Worm (Caenorhabditis elegans): ENCODE data around the gene lig-4.

lig-4 gene

ce11 chrIII:7559869-7560268 is 38.6 kb downstream of the lig-4 start (continued):
- TF ChIP-seq ceh-90 (tag; optimal IDR thresholded peaks at IDR 0.05) (no peak), alr-1 (tag; optimal IDR thresholded peaks at IDR 0.05; ENCODE audit: borderline replicate concordance) (no peak), fkh-4 (tag; optimal IDR thresholded peaks at IDR 0.05; ENCODE audit: borderline replicate concordance) (no peak), vab-15 (tag; optimal IDR thresholded peaks at IDR 0.05) (no peak), lin-15B (tag; optimal IDR thresholded peaks at IDR 0.05) (no peak), isw-1 (GFP tag; IDR thresholded peaks at IDR 0.05) (no peak), unc-130 (tag; optimal IDR thresholded peaks at IDR 0.05) (no peak), ceh-8 (GFP tag; optimal IDR thresholded peaks at IDR 0.05) (no peak), nhr-71 (tag; optimal IDR thresholded peaks at IDR 0.05) (peak; percentile 72), nhr-19 (GFP tag; conservative IDR thresholded peaks at IDR 0.05) (peak; percentile 34), swsn-7 (tag; optimal IDR thresholded peaks at IDR 0.05) (peak; percentile 5), dsc-1 (tag; optimal IDR thresholded peaks at IDR 0.05) (no peak), hpl-2 (GFP tag; optimal IDR thresholded peaks at IDR 0.05) (no peak), pax-3 (tag; optimal IDR thresholded peaks at IDR 0.05) (no peak)

DNA sequence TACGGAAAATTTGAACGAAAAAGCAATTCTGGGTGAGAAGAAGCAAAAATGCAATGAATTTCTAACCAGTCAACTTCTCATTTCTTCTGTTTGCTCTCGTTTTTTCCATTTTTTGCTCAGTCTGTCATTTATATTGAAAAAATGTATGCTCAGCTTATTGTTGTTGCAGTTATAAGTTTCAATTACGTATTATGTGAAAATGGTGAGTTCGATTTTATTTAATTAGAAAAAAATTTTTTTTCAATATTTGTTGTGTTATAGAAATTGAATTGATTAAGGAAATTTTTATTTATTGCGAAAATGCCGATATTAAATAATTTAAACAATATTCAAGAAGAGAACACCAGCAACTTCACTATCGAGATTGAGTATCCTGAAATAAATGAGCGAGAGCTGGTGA is 40.6 kb downstream of the lig-4 start, which contains the start of gene lgc-12:
Gene lgc-12 (plus strand): TSS at position 301 of the 400 bp plus-strand sequence.
- TF ChIP-seq lin-39 (tag; optimal IDR thresholded peaks at IDR 0.05) (no peak), C16A3.4 (tag; optimal IDR thresholded peaks at IDR 0.05) (no peak), ama-1 (optimal IDR thresholded peaks at IDR 0.05) (no peak), grh-1 (GFP tag; IDR thresholded peaks at IDR 0.05) (no peak), hlh-4 (tag; optimal IDR thresholded peaks at IDR 0.05) (no peak), hlh-17 (GFP tag; optimal IDR thresholded peaks at IDR 0.05; ENCODE audit: borderline replicate concordance) (no peak), ceh-88 (GFP tag; IDR thresholded peaks at IDR 0.05) (no peak), egl-13 (tag; optimal IDR thresholded peaks at IDR 0.05) (no peak), F16B12.6 (tag; optimal IDR thresholded peaks at IDR 0.05) (no peak), mab-9 (GFP tag; IDR thresholded peaks at IDR 0.05) (no peak), C04F5.9 (tag; optimal IDR thresholded peaks at IDR 0.05) (no peak)

DNA sequence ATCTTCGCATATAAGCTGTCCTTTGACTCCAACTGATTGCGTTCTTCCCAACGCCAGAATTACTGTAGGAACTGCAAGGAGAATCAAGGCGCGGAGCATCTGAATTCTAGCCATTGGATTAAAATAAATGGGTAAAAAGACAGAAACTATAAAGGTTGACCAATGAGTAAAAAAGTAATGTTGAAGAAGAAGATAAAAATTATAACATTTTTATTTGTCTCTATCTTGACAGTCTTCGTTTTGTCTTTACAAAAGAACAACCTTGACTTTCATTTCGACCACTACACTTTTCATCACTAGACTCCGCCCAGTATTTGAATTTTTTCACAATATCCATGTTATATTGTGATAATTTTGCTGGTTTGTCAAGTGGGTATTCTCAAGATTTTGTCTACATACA is 44.0 kb downstream of the lig-4 start, which contains the start of gene ttr-8:
Gene ttr-8 (minus strand): TSS at position 101 of the 400 bp plus-strand sequence.
- TF ChIP-seq pag-3 (tag; optimal IDR thresholded peaks at IDR 0.05; ENCODE audit: borderline replicate concordance, insufficient read depth) (no peak), nhr-11 (tag; optimal IDR thresholded peaks at IDR 0.05) (no peak), blmp-1 (tag; optimal IDR thresholded peaks at IDR 0.05) (no peak), alr-1 (tag; optimal IDR thresholded peaks at IDR 0.05; ENCODE audit: borderline replicate concordance) (no peak), Y116A8C.19 (tag; optimal IDR thresholded peaks at IDR 0.05; ENCODE audit: borderline replicate concordance) (no peak), rnt-1 (tag; optimal IDR thresholded peaks at IDR 0.05) (no peak), mef-2 (tag; optimal IDR thresholded peaks at IDR 0.05) (no peak), dsc-1 (tag; optimal IDR thresholded peaks at IDR 0.05) (no peak), nhr-84 (tag; optimal IDR thresholded peaks at IDR 0.05) (no peak), lir-3 (tag; optimal IDR thresholded peaks at IDR 0.05; ENCODE audit: poor library complexity) (no peak), fkh-10 (GFP tag; optimal IDR thresholded peaks at IDR 0.05) (no peak), hlh-17 (GFP tag; optimal IDR thresholded peaks at IDR 0.05; ENCODE audit: borderline replicate concordance) (no peak), dpl-1 (GFP tag; optimal IDR thresholded peaks at IDR 0.05) (no peak), C16A3.4 (tag; optimal IDR thresholded peaks at IDR 0.05) (no peak), lsy-2 (tag; optimal IDR thresholded peaks at IDR 0.05) (no peak), sox-4 (tag; optimal IDR thresholded peaks at IDR 0.05) (no peak), ets-5 (GFP tag; IDR thresholded peaks at IDR 0.05) (no peak), efl-1 (optimal IDR thresholded peaks at IDR 0.05) (no peak), efl-1 (GFP tag; optimal IDR thresholded peaks at IDR 0.05 in 1 of 2) (no peak)
